Fruit fly (Drosophila melanogaster) whole organism, prepupa: ENCODE data around the gene CG15020.

Experiments
- Blimp-1 ChIP-seq: fragments of 200-800 bp; sonication (Bioruptor generic); optimal IDR thresholded peaks from 3 replicates; lab custom pipeline; 2017; ENCODE audit warnings: missing biosample characterization, missing genetic modification characterization, mild to moderate bottlenecking, moderate library complexity, missing genetic modification reagents
- CG10631 ChIP-seq: fragments of 200-800 bp; sonication (Bioruptor generic); optimal IDR thresholded peaks from 2 replicates; lab custom pipeline; 2016; ENCODE audit warnings: missing biosample characterization, missing genetic modification characterization
- CG10669 ChIP-seq: fragments of 200-800 bp; sonication (Bioruptor generic); optimal IDR thresholded peaks from 3 replicates; lab custom pipeline; 2018; ENCODE audit warnings: missing biosample characterization, mild to moderate bottlenecking, missing genetic modification characterization, moderate library complexity
- CG15336 ChIP-seq: fragments of 200-800 bp; sonication (Bioruptor generic); IDR thresholded peaks from 2 replicates; pipeline ENCODE4 v1.3.6; 2022; ENCODE audit warnings: missing biosample characterization, missing genetic modification characterization
- CG1621 ChIP-seq: fragments of 200-800 bp; sonication (Bioruptor generic); optimal IDR thresholded peaks from 3 replicates; lab custom pipeline; 2018; ENCODE audit warnings: missing biosample characterization, mild to moderate bottlenecking, missing genetic modification characterization
- CG31627 ChIP-seq: fragments of 200-800 bp; sonication (Bioruptor generic); optimal IDR thresholded peaks from 3 replicates; lab custom pipeline; 2016; ENCODE audit warnings: missing biosample characterization, missing genetic modification characterization
- CG32006 ChIP-seq: fragments of 200-800 bp; sonication (Bioruptor generic); optimal IDR thresholded peaks from 3 replicates; lab custom pipeline; 2017; ENCODE audit warnings: missing biosample characterization, mild to moderate bottlenecking, missing genetic modification characterization
- CG3919 ChIP-seq: fragments of 200-800 bp; sonication (Bioruptor generic); optimal IDR thresholded peaks from 3 replicates; lab custom pipeline; 2016; ENCODE audit warnings: missing biosample characterization, missing genetic modification characterization
- CG6163 ChIP-seq: fragments of 200-800 bp; sonication (Bioruptor generic); IDR thresholded peaks from 3 replicates; pipeline ENCODE4 v1.3.6; 2022; ENCODE audit warnings: missing biosample characterization, missing genetic modification characterization
- CG6276 ChIP-seq: fragments of 200-800 bp; sonication (Bioruptor generic); optimal IDR thresholded peaks from 2 replicates; lab custom pipeline; 2017; ENCODE audit warnings: missing biosample characterization, mild to moderate bottlenecking, missing genetic modification characterization
- CG6808 ChIP-seq: fragments of 200-800 bp; sonication (Bioruptor generic); optimal IDR thresholded peaks from 3 replicates; lab custom pipeline; 2017; ENCODE audit warnings: missing biosample characterization, missing genetic modification characterization, mild to moderate bottlenecking, moderate library complexity, missing genetic modification reagents
- CG6854 ChIP-seq: fragments of 200-800 bp; sonication (Bioruptor generic); optimal IDR thresholded peaks from 2 replicates; lab custom pipeline; 2017; ENCODE audit warnings: missing biosample characterization, mild to moderate bottlenecking, missing genetic modification characterization
- CG8319 ChIP-seq: fragments of 200-800 bp; sonication (Bioruptor generic); optimal IDR thresholded peaks from 3 replicates; lab custom pipeline; 2016; ENCODE audit warnings: missing biosample characterization, missing genetic modification characterization
- CG8632 ChIP-seq: fragments of 200-800 bp; sonication (Bioruptor generic); optimal IDR thresholded peaks from 3 replicates; lab custom pipeline; 2016; ENCODE audit warnings: missing biosample characterization, missing genetic modification characterization
- CG9139 ChIP-seq: fragments of 200-800 bp; sonication (Bioruptor generic); optimal IDR thresholded peaks from 3 replicates; lab custom pipeline; 2017; ENCODE audit warnings: missing biosample characterization, mild to moderate bottlenecking, missing genetic modification characterization
- Eip75B ChIP-seq: fragments of 200-800 bp; sonication (Bioruptor generic); optimal IDR thresholded peaks from 3 replicates; lab custom pipeline; 2016; ENCODE audit warnings: missing biosample characterization, missing genetic modification characterization
- Eip78C ChIP-seq: fragments of 200-800 bp; sonication (Bioruptor generic); peaks from one replicate; lab custom pipeline; 2016; ENCODE audit warnings: missing biosample characterization, missing genetic modification characterization
- Ets21C ChIP-seq: fragments of 200-800 bp; sonication (Bioruptor generic); optimal IDR thresholded peaks from 3 replicates; lab custom pipeline; 2016; ENCODE audit warnings: missing biosample characterization, missing genetic modification characterization
- Gug ChIP-seq: fragments of 200-800 bp; sonication (Bioruptor generic); IDR thresholded peaks from 2 replicates; pipeline ENCODE4 v1.3.6; 2022; ENCODE audit warnings: missing biosample characterization, missing genetic modification characterization
- Hr39 ChIP-seq: fragments of 200-800 bp; sonication (Bioruptor generic); optimal IDR thresholded peaks from 2 replicates; lab custom pipeline; 2016; ENCODE audit warnings: missing biosample characterization, missing genetic modification characterization
- Met ChIP-seq: fragments of 200-800 bp; sonication (Bioruptor generic); optimal IDR thresholded peaks from 3 replicates; lab custom pipeline; 2016; ENCODE audit warnings: missing biosample characterization, missing genetic modification characterization
- Smox ChIP-seq: fragments of 200-800 bp; sonication (Bioruptor generic); optimal IDR thresholded peaks from 3 replicates; lab custom pipeline; 2016; ENCODE audit warnings: missing biosample characterization, missing genetic modification characterization
- Sox102F ChIP-seq: fragments of 200-800 bp; sonication (Bioruptor generic); optimal IDR thresholded peaks from 2 replicates; lab custom pipeline; 2016; ENCODE audit warnings: missing biosample characterization, mild to moderate bottlenecking, missing genetic modification characterization
- achi ChIP-seq: fragments of 200-800 bp; sonication (Bioruptor generic); optimal IDR thresholded peaks from 3 replicates; lab custom pipeline; 2016; ENCODE audit warnings: missing biosample characterization, missing genetic modification characterization
- cyc ChIP-seq: fragments of 200-800 bp; sonication (Bioruptor generic); optimal IDR thresholded peaks from 3 replicates; lab custom pipeline; 2016; ENCODE audit warnings: missing biosample characterization, missing genetic modification characterization
- dac ChIP-seq: fragments of 200-800 bp; sonication (Bioruptor generic); optimal IDR thresholded peaks from 2 replicates; lab custom pipeline; 2017; ENCODE audit warnings: missing biosample characterization, mild to moderate bottlenecking, missing genetic modification characterization
- eg ChIP-seq: fragments of 200-800 bp; sonication (Bioruptor generic); IDR thresholded peaks from 3 replicates; pipeline ENCODE4 v1.3.6; 2022; ENCODE audit warnings: missing biosample characterization, missing genetic modification characterization
- esn ChIP-seq: fragments of 200-800 bp; sonication (Bioruptor generic); optimal IDR thresholded peaks from 2 replicates; lab custom pipeline; 2016; ENCODE audit warnings: missing biosample characterization, mild to moderate bottlenecking, missing genetic modification characterization, moderate library complexity
- fkh ChIP-seq: fragments of 200-800 bp; sonication (Bioruptor generic); optimal IDR thresholded peaks from 3 replicates; lab custom pipeline; 2017; ENCODE audit warnings: missing biosample characterization, mild to moderate bottlenecking, missing genetic modification characterization, moderate library complexity
- lz ChIP-seq: fragments of 200-800 bp; sonication (Bioruptor generic); optimal IDR thresholded peaks from 3 replicates; lab custom pipeline; 2016; ENCODE audit warnings: missing biosample characterization, missing genetic modification characterization
- net ChIP-seq: fragments of 200-800 bp; sonication (Bioruptor generic); optimal IDR thresholded peaks from 3 replicates; lab custom pipeline; 2016; ENCODE audit warnings: missing biosample characterization, missing genetic modification characterization
- pdm3 ChIP-seq: fragments of 200-800 bp; sonication (Bioruptor generic); optimal IDR thresholded peaks from 3 replicates; lab custom pipeline; 2016; ENCODE audit warnings: missing biosample characterization, missing genetic modification characterization
- salr ChIP-seq, 2 experiments: fragments of 200-800 bp; sonication (Bioruptor generic); optimal IDR thresholded peaks; 3 replicates each; lab custom pipeline; 2016 to 2018; ENCODE audit warnings: missing biosample characterization in 2 of 2, missing genetic modification characterization in 2 of 2, mild to moderate bottlenecking in 1 of 2
- svp ChIP-seq: fragments of 200-800 bp; sonication (Bioruptor generic); peaks from one replicate; lab custom pipeline; 2016; ENCODE audit warnings: missing biosample characterization, missing genetic modification characterization
- topi ChIP-seq: fragments of 200-800 bp; sonication (Bioruptor generic); optimal IDR thresholded peaks from 3 replicates; lab custom pipeline; 2016; ENCODE audit warnings: missing biosample characterization, missing genetic modification characterization
- vri ChIP-seq: fragments of 200-800 bp; sonication (Bioruptor generic); optimal IDR thresholded peaks from 3 replicates; lab custom pipeline; 2016; ENCODE audit warnings: missing biosample characterization, mild to moderate bottlenecking, missing genetic modification characterization

Gene CG15020

dm6 chr3L:4383543-4384325, 37.7 kb upstream of the CG15020 start (continued):
- TF ChIP-seq CG10631 (GFP tag; lab: Kevin White, UChicago) (no peak), topi (GFP tag; lab: Kevin White, UChicago) (peak; percentile 32), dac (GFP tag; lab: Kevin White, UChicago) (no peak), CG9139 (GFP tag; lab: Kevin White, UChicago) (no peak)

dm6 chr3L:4384326-4384662, 37.2 kb upstream of the CG15020 start, which contains the start of gene slow:
TSS of gene slow (plus strand) at chr3L:4384442.
- TF ChIP-seq Blimp-1 (GFP tag; lab: Kevin White, UChicago) (peak; percentile 94), cyc (GFP tag; lab: Kevin White, UChicago) (peak; percentile 3), CG6163 (peak; percentile 61), svp (peak; percentile 50), topi (GFP tag; lab: Kevin White, UChicago) (peak; percentile 20), CG1621 (tag; lab: Kevin White, UChicago) (peak; percentile 4), lz (no peak), CG6854 (peak; percentile 0), CG6276 (peak; percentile 37), CG6808 (GFP tag; lab: Kevin White, UChicago) (peak; percentile 38), CG8319 (GFP tag; lab: Kevin White, UChicago) (no peak), Eip78C (GFP tag; lab: Kevin White, UChicago) (peak; percentile 11), CG15336 (no peak), CG10669 (GFP tag; lab: Kevin White, UChicago) (peak; percentile 29), Met (GFP tag; lab: Kevin White, UChicago) (no peak), CG8632 (GFP tag; lab: Kevin White, UChicago) (no peak), eg (GFP tag; lab: Robert Waterston, UW) (no peak), Sox102F (GFP tag; lab: Kevin White, UChicago) (no peak), Eip75B (GFP tag; lab: Kevin White, UChicago) (no peak), achi (GFP tag; lab: Kevin White, UChicago) (peak; percentile 1), salr (GFP tag; optimal IDR thresholded peaks at IDR 0.05; lab: Kevin White, UChicago) (no peak), vri (GFP tag; lab: Kevin White, UChicago) (no peak), CG3919 (GFP tag; lab: Kevin White, UChicago) (peak; percentile 43), Gug (0 out of 2 replicates have a peak, but pooled peaks have one; percentile 21)
- TF ChIP-seq, all 60 proteins: peak for 14

- TF ChIP-seq Smox, result no peak
- TF ChIP-seq svp, result peak; percentile 45
- no peak for TF ChIP-seq Ets21C (GFP tag; lab: Kevin White, UChicago)
- no peak for TF ChIP-seq fkh (GFP tag; lab: Kevin White, UChicago)
- TF ChIP-seq, all 60 proteins: peak for 1
Observed at dm6 chr3L:4388215-4388614, 33.2 kb upstream of the CG15020 start.

- TF ChIP-seq CG15336 (peak; percentile 50; the same call in 1 of the 2 replicates), svp (peak; percentile 72), Eip78C (GFP tag; lab: Kevin White, UChicago) (peak; percentile 62), eg (GFP tag; lab: Robert Waterston, UW) (0 out of 3 replicates have a peak, but pooled peaks have one; percentile 8), Hr39 (peak; percentile 42), Met (GFP tag; lab: Kevin White, UChicago) (peak; percentile 53), pdm3 (GFP tag; lab: Kevin White, UChicago) (no peak), dac (GFP tag; lab: Kevin White, UChicago) (no peak), esn (GFP tag; lab: Kevin White, UChicago) (peak; percentile 38), CG32006 (GFP tag; lab: Kevin White, UChicago) (no peak), lz (peak; percentile 16), Sox102F (GFP tag; lab: Kevin White, UChicago) (peak; percentile 26), Smox (peak; percentile 30), cyc (GFP tag; lab: Kevin White, UChicago) (peak; percentile 37), net (GFP tag; lab: Kevin White, UChicago) (no peak), CG3919 (GFP tag; lab: Kevin White, UChicago) (peak; percentile 39), CG10631 (GFP tag; lab: Kevin White, UChicago) (no peak), topi (GFP tag; lab: Kevin White, UChicago) (peak; percentile 54), CG31627 (GFP tag; lab: Kevin White, UChicago) (peak; percentile 47)
- TF ChIP-seq, all 60 proteins: peak for 14
Observed at dm6 chr3L:4389104-4389503, 32.4 kb upstream of the CG15020 start.
